Fruit fly (Drosophila melanogaster) whole organism: ENCODE data around the gene CG32369.

Experiments
- pan ChIP-seq: fragments of >200 bp; optimal IDR thresholded peaks from 2 replicates; lab custom pipeline; 2017
- psq ChIP-seq: fragments of >200 bp; optimal IDR thresholded peaks from 2 replicates; lab custom pipeline; 2017
- usp ChIP-seq: fragments of >200 bp; optimal IDR thresholded peaks from 2 replicates; lab custom pipeline; 2017; ENCODE audit warnings: missing biosample characterization, missing genetic modification characterization, mixed read lengths

DNA sequence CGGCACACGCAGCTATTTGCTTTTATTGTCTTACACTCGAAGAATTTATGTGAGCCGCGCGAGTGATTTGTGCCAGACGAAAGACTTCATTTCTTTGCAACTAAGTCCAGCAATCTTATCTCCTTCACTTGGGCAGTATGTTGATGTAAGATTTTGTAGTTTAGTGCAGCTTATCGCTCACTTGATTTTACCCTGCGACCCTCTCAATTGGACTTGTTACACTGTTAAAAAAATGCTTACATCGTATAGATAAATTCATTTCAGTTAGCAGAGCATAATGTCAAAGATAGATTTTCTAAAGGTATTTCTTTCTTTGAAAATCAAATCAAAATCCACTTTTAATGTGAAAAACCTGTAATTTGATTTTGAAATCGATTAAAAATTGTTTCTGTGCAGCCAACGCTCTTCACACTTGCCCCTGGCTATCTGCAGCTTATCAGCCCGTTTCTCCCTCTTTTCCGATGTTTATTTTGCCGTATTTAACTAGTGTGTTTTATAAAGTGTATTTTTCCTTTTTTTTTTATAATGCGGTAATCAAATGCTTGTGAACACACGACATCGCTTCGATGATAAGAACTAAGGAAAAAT, 41.2 kb upstream of the CG32369 start:
- TF ChIP-seq pan (lab: Kevin White, UChicago) (no peak), usp (GFP tag; lab: Kevin White, UChicago) (no peak), psq (lab: Kevin White, UChicago) (no peak)
